Fruit fly (Drosophila melanogaster): ENCODE data around the gene snz.

snz gene

DNA sequence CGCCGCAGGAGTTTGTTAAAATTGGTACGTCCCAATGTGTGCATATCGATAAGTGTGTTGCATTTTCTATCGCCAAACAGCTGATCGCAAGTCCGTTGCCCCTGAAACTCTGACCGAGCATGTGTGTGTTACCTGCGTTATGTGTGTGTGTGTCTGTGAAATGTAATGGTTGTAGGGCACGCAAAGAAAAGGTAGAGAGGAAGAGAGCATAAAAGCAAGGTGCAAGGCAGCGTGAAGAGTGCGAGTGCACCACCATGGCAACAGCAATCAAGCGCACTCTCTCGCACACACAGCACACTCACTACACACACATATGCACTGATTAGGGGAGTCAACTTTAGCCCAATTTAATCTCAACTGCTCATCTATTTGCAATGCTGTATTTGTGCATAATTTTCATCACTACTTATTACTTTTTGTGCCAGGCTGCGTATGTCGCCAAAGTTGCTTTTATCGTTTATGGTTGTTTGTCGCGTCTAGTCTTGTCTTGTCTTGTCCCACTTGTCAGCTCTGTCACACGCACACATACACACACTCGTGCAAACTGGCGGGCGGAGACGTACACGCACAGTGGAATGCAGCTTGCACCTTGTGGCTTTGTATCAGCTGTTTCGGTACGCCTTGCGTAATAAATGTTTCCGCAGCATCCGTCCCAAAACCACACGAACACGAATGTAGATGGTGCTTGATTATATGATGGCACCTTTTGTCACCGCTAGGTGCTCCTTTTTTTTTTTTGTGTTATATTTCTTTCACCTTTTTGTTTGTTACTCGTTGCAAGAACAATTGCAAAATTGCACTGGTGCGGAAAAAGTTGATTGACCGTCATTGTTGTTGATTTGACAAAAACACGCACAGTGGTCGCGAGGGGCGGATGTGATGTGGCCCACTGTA is 25.9 kb downstream of the snz start (continued):
- TF ChIP-seq Eip78C (GFP tag), result peak; percentile 93
- TF ChIP-seq Ets21C (GFP tag; optimal IDR thresholded peaks at IDR 0.05), result peak; percentile 83
- peak; percentile 89 for TF ChIP-seq Met (GFP tag; optimal IDR thresholded peaks at IDR 0.05)
- TF ChIP-seq spab (GFP tag; optimal IDR thresholded peaks at IDR 0.05), result peak; percentile 72
- TF ChIP-seq CG8319 (GFP tag; optimal IDR thresholded peaks at IDR 0.05), result peak; percentile 62
- peak; percentile 26 for TF ChIP-seq CG6854 (GFP tag; optimal IDR thresholded peaks at IDR 0.05)
- TF ChIP-seq acj6 (GFP tag; optimal IDR thresholded peaks at IDR 0.05), result peak; percentile 78
- TF ChIP-seq achi (GFP tag; optimal IDR thresholded peaks at IDR 0.05), result peak; percentile 83
- TF ChIP-seq Sox102F (GFP tag; optimal IDR thresholded peaks at IDR 0.05), result peak; percentile 81
- peak; percentile 80 for TF ChIP-seq Sox15 (GFP tag; optimal IDR thresholded peaks at IDR 0.05)
- TF ChIP-seq CG6792 (GFP tag; optimal IDR thresholded peaks at IDR 0.05), result peak; percentile 87
- no peak for TF ChIP-seq CG9139 (GFP tag; optimal IDR thresholded peaks at IDR 0.05)
- TF ChIP-seq cyc (GFP tag; optimal IDR thresholded peaks at IDR 0.05), result peak; percentile 85
- TF ChIP-seq Blimp-1 (GFP tag; optimal IDR thresholded peaks at IDR 0.05), result peak; percentile 61
- peak; percentile 39 for TF ChIP-seq vri (GFP tag; optimal IDR thresholded peaks at IDR 0.05)

DNA sequence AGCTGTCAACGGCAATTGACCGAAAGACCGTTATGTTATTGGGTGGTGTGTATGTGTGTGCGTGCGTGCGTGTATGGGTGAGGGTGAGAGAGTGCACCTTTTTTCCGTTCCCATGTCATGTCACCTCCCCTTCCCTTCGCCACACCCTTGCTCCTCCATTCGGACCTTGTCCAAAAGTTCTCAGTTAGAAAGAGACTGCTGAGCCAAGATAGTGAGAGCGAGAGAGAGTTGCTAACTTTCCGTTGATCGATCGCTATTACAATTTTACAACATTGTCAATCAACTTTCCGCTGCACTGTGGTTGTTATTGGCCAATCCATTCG is 26.6 kb downstream of the snz start:
- no peak for TF ChIP-seq CG11762 (GFP tag; optimal IDR thresholded peaks at IDR 0.05; ENCODE audit: insufficient read depth)
- peak; percentile 62 for TF ChIP-seq Eip78C (GFP tag)
- TF ChIP-seq esn (GFP tag; optimal IDR thresholded peaks at IDR 0.05), result peak; percentile 45
- TF ChIP-seq CG6163 (GFP tag; IDR thresholded peaks at IDR 0.05), result 0 out of 3 replicates have a peak, but pooled peaks have one; percentile 4
- no peak for TF ChIP-seq Hr4 (GFP tag; optimal IDR thresholded peaks at IDR 0.05)
- no peak for TF ChIP-seq CG31627 (GFP tag; optimal IDR thresholded peaks at IDR 0.05)
- peak; percentile 36 for TF ChIP-seq Eip75B (GFP tag; optimal IDR thresholded peaks at IDR 0.05)
- no peak for TF ChIP-seq Sox102F (GFP tag; optimal IDR thresholded peaks at IDR 0.05)
- TF ChIP-seq svp (GFP tag), result peak; percentile 51
- no peak for TF ChIP-seq Ets96B (tag; optimal IDR thresholded peaks at IDR 0.05)
- no peak for TF ChIP-seq CG4318 (GFP tag; optimal IDR thresholded peaks at IDR 0.05)

DNA sequence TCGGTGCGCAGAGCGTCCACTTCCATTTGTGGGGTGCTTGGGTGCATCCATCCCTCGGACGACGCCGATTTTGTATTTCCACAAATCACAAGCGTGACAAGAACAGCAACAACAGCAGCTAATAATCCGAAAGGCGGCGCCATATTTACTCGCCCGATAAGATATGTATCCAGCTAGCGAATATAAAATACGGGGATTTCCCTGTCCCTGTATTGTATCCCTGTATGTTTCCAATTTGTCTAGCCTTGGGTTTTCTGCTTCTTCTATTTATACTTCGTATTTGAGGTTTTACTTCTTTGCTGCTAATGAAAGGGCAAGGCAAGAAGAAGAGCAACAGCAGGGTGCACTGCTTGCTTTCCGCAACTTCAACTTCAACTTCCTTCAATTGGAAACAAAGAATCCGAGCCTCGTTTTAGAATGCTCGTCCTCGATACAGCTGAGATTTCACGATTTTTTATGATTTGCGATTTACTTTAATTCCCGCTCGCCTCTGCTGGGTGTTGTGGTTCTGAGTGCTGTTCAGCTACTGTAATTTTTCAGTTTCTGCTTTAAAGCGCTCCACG is 32.3 kb downstream of the snz start:
- TF ChIP-seq eg (GFP tag; IDR thresholded peaks at IDR 0.05), result no peak
- no peak for TF ChIP-seq Smox (GFP tag; optimal IDR thresholded peaks at IDR 0.05)
- no peak for TF ChIP-seq esn (GFP tag; optimal IDR thresholded peaks at IDR 0.05)
- TF ChIP-seq CG11294 (GFP tag; IDR thresholded peaks at IDR 0.05), result no peak
- no peak for TF ChIP-seq Ets96B (tag; optimal IDR thresholded peaks at IDR 0.05)
- no peak for TF ChIP-seq ss (GFP tag; optimal IDR thresholded peaks at IDR 0.05)
- TF ChIP-seq CG6163 (GFP tag; IDR thresholded peaks at IDR 0.05), result no peak
- no peak for TF ChIP-seq CG10669 (GFP tag; optimal IDR thresholded peaks at IDR 0.05)
- no peak for TF ChIP-seq CG8119 (GFP tag; IDR thresholded peaks at IDR 0.05)
- TF ChIP-seq CG3919 (GFP tag; optimal IDR thresholded peaks at IDR 0.05), result no peak
- no peak for TF ChIP-seq dac (GFP tag; optimal IDR thresholded peaks at IDR 0.05)
- no peak for TF ChIP-seq CG1621 (tag; optimal IDR thresholded peaks at IDR 0.05)
- no peak for TF ChIP-seq vri (GFP tag; optimal IDR thresholded peaks at IDR 0.05)
- TF ChIP-seq dsx (GFP tag; optimal IDR thresholded peaks at IDR 0.05; ENCODE audit: poor library complexity, severe bottlenecking), result no peak
- no peak for TF ChIP-seq Sox15 (GFP tag; optimal IDR thresholded peaks at IDR 0.05)
- TF ChIP-seq Met (GFP tag; optimal IDR thresholded peaks at IDR 0.05), result no peak
- no peak for TF ChIP-seq CG16779 (tag; optimal IDR thresholded peaks at IDR 0.05)
- TF ChIP-seq acj6 (GFP tag; optimal IDR thresholded peaks at IDR 0.05), result no peak
- no peak for TF ChIP-seq net (GFP tag; optimal IDR thresholded peaks at IDR 0.05)
- TF ChIP-seq fkh (GFP tag; optimal IDR thresholded peaks at IDR 0.05), result no peak

Data from whole organism, prepupa.